Worm (Caenorhabditis elegans): ENCODE data around the gene dpf-4.

dpf-4 gene

DNA sequence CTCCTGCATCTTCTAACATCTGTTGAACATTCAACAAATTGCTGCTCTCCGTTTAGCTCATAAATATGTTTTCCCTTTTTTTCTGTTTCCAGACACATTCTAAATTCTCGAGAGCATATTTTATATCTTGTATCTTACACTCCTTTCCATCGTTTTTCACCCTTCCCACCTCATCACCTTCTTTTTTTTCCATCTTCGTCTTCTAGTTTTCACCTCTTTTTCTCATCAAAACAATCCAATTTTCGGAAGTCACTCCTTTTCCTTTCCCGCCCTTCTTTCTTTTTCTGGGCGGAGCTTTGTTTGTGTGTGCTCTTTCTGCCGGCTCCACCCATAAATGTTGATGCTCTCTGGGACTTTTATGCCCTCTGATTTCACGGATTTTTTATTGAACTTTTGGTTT, 36.3 kb upstream of the dpf-4 start:
- TF ChIP-seq B0310.2 (tag; optimal IDR thresholded peaks at IDR 0.05) (no peak), ceh-13 (GFP tag; optimal IDR thresholded peaks at IDR 0.05) (no peak), ceh-36 (tag; optimal IDR thresholded peaks at IDR 0.05) (no peak), sea-1 (GFP tag; conservative IDR thresholded peaks at IDR 0.05) (no peak), tbx-37 (GFP tag; conservative IDR thresholded peaks at IDR 0.05) (no peak), pes-1 (GFP tag; IDR thresholded peaks at IDR 0.05) (no peak), aly-1 (tag; optimal IDR thresholded peaks at IDR 0.05) (no peak), scrt-1 (GFP tag; IDR thresholded peaks at IDR 0.05) (no peak), hnd-1 (tag; optimal IDR thresholded peaks at IDR 0.05) (no peak), flt-1 (GFP tag; IDR thresholded peaks at IDR 0.05) (no peak), hmg-4 (GFP tag; optimal IDR thresholded peaks at IDR 0.05) (no peak), F13C5.2 (tag; optimal IDR thresholded peaks at IDR 0.05) (no peak), ama-1 (optimal IDR thresholded peaks at IDR 0.05) (no peak), tra-4 (tag; optimal IDR thresholded peaks at IDR 0.05) (no peak), ets-7 (tag; optimal IDR thresholded peaks at IDR 0.05) (no peak)

DNA sequence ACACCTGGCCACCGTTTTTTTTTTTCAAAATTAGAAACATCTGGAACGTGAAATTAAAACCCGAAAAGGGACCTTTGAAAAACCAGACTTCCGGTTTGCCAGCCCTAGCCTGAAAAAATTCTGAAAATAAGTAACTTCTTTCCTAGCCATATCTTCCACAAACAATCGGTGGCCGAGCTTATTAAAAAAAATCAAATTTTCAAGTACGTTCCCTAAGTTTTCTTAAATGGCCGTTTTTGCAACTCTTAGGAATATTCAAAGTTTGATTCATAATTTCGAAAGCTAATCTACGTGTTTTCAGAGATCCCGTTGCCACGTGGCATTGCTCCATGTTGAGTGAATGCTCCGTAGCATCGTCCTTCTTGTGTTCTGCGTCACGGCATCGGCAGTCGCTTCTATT, 35.5 kb upstream of the dpf-4 start, which contains the start of gene R12B2.8:
TSS of gene R12B2.8 (plus strand) at position 301 of the 400 bp plus-strand sequence.
- TF ChIP-seq hmbx-1 (tag; optimal IDR thresholded peaks at IDR 0.05) (no peak), sea-1 (GFP tag; conservative IDR thresholded peaks at IDR 0.05) (no peak), ets-7 (tag; optimal IDR thresholded peaks at IDR 0.05) (no peak), aly-1 (tag; optimal IDR thresholded peaks at IDR 0.05) (no peak), tbx-37 (GFP tag; conservative IDR thresholded peaks at IDR 0.05) (no peak), ceh-13 (GFP tag; optimal IDR thresholded peaks at IDR 0.05) (no peak), tbx-11 (GFP tag; IDR thresholded peaks at IDR 0.05) (no peak), hnd-1 (tag; optimal IDR thresholded peaks at IDR 0.05) (no peak), ama-1 (optimal IDR thresholded peaks at IDR 0.05) (no peak), hmg-4 (GFP tag; optimal IDR thresholded peaks at IDR 0.05) (no peak), pes-1 (GFP tag; IDR thresholded peaks at IDR 0.05) (no peak), B0310.2 (tag; optimal IDR thresholded peaks at IDR 0.05) (no peak), F13C5.2 (tag; optimal IDR thresholded peaks at IDR 0.05) (no peak), ceh-36 (tag; optimal IDR thresholded peaks at IDR 0.05) (no peak), tra-4 (tag; optimal IDR thresholded peaks at IDR 0.05) (no peak), scrt-1 (GFP tag; IDR thresholded peaks at IDR 0.05) (no peak)

DNA sequence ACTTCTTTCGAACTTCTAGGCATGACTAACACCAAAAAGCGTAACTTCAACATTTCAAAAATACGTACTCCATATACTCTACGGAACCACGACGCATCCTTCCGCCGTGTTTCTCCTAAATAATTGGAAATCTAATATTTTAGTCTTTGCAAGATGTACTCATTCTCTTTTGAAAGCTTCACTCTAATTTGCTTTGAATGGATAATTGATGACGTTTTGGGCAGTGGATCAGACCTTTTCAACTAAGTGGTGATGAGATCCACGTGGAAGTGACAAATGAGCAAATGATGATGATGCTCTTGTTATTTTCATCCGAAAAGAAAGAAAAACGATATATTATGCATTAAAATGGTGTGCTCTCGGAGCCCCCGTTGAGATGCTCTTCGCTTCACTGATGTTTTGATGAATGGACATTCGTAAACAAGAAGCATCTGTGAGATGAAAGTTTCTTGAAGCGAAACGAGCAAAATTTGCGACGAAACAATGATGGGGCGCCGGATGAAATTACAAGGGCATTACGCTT, 34.6 kb upstream of the dpf-4 start:
- no peak for TF ChIP-seq sea-1 (GFP tag; conservative IDR thresholded peaks at IDR 0.05)
- no peak for TF ChIP-seq ceh-36 (tag; optimal IDR thresholded peaks at IDR 0.05)
- no peak for TF ChIP-seq B0310.2 (tag; optimal IDR thresholded peaks at IDR 0.05)
- no peak for TF ChIP-seq tra-4 (tag; optimal IDR thresholded peaks at IDR 0.05)
- TF ChIP-seq aly-1 (tag; optimal IDR thresholded peaks at IDR 0.05) = no peak
- no peak for TF ChIP-seq hmg-4 (GFP tag; optimal IDR thresholded peaks at IDR 0.05)
- no peak for TF ChIP-seq tbx-11 (GFP tag; IDR thresholded peaks at IDR 0.05)
- no peak for TF ChIP-seq pes-1 (GFP tag; IDR thresholded peaks at IDR 0.05)
- TF ChIP-seq ets-7 (tag; optimal IDR thresholded peaks at IDR 0.05) = no peak
- TF ChIP-seq tbx-37 (GFP tag; conservative IDR thresholded peaks at IDR 0.05) = no peak
- TF ChIP-seq ama-1 (optimal IDR thresholded peaks at IDR 0.05) = no peak
- no peak for TF ChIP-seq F13C5.2 (tag; optimal IDR thresholded peaks at IDR 0.05)
- TF ChIP-seq hmbx-1 (tag; optimal IDR thresholded peaks at IDR 0.05) = no peak

DNA sequence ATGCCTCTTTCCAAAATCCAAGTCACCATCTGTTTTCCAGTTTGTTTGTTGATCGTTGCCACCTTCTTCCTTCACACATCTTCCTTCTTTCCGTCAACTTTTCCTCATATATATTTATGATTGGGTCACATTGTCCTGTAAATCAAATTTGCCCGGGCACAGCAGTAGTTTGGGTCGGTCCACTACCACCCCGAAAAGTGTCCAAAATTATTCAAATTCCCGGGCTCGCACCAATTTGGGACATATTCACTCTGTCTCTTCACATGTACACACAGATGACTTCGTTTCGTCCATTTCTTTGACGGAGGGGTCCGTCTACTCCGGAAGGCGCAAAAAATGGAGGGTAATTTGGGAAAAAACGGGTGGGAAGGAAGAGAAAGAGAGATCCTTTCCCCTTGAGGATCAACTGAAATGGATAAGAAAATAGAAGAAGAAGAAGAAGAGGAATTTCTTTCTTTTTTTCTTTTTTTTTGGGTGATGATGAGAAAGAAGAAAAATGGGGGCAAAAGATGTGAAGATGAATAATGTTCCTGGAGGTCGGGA, 32.1 kb upstream of the dpf-4 start:
- no peak for TF ChIP-seq F13C5.2 (tag; optimal IDR thresholded peaks at IDR 0.05)

DNA sequence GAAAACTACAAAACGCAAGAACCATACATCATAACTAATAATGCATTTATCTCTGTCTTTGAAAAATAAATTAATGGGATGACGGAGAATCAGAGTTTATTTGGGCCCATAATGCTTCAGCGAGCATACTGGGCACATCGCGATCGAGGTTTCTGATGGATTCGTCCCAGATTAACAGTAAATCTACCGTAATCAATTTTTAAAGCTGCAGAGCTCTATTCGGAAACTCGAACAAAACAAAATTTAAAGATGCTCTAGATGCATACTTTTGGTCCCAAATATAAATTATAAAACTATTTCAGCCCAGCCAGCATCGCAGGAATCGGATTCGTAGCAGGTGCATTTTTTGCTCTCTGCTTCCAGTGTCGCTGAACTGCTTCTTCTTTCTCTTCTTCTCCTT, 31.0 kb upstream of the dpf-4 start:
- TF ChIP-seq tbx-37 (GFP tag; conservative IDR thresholded peaks at IDR 0.05) = no peak
- no peak for TF ChIP-seq B0310.2 (tag; optimal IDR thresholded peaks at IDR 0.05)
- no peak for TF ChIP-seq pes-1 (GFP tag; IDR thresholded peaks at IDR 0.05)
- TF ChIP-seq hmg-4 (GFP tag; optimal IDR thresholded peaks at IDR 0.05) = no peak
- TF ChIP-seq aly-1 (tag; optimal IDR thresholded peaks at IDR 0.05) = no peak
- no peak for TF ChIP-seq hmbx-1 (tag; optimal IDR thresholded peaks at IDR 0.05)
- TF ChIP-seq tra-4 (tag; optimal IDR thresholded peaks at IDR 0.05) = no peak

DNA sequence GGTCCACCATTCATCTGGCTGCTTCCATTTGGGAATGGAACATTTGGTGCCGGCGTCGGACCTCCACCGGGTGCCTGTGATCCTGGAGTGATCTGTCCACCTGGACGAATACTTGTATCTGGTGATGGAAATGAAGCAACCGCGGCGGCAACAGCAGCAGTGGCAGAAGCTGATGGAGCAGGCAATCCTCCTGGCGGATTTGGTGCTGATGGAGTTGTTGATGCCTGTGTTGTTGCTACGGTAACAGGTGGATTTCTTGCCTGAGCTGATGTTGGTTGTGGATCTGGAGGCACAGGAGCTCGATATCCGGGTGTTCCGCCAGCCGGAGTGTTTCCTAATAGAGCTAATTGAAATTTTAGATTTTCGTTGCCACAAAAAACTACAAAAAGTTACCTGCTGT, 26.7 kb upstream of the dpf-4 start:
- TF ChIP-seq pes-1 (GFP tag; IDR thresholded peaks at IDR 0.05) (no peak), F13C5.2 (tag; optimal IDR thresholded peaks at IDR 0.05) (no peak)

DNA sequence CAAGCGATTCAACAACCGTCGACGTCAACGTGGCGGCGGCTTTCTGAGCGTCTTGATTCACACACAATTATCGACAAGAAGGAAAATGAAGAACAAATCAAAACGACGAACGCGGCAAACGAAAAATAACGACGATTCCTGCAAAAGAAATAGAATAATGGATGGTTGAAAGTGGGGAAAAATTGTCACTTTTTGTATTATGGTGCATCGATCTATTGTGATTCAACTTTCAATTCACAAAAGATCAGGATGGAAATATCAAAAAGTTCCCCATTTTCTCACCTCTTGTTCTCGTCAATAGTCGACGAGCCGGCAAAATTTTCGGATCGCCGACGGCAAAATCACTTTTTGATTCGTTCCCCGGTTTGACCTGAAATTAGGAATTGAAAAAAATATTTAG, 25.7 kb upstream of the dpf-4 start, which contains the start of the genes R12B2.13 and mdt-15:
TSS of gene R12B2.13 (minus strand) at position 101 of the 400 bp plus-strand sequence.
TSS of gene mdt-15 (minus strand) at position 376 of the 400 bp plus-strand sequence.
- TF ChIP-seq ceh-13 (GFP tag; optimal IDR thresholded peaks at IDR 0.05) = no peak
- TF ChIP-seq tbx-37 (GFP tag; conservative IDR thresholded peaks at IDR 0.05) = no peak
- TF ChIP-seq scrt-1 (GFP tag; IDR thresholded peaks at IDR 0.05) = no peak
- TF ChIP-seq aly-1 (tag; optimal IDR thresholded peaks at IDR 0.05) = no peak
- TF ChIP-seq F13C5.2 (tag; optimal IDR thresholded peaks at IDR 0.05) = no peak
- TF ChIP-seq sea-1 (GFP tag; conservative IDR thresholded peaks at IDR 0.05) = no peak
- TF ChIP-seq ama-1 (optimal IDR thresholded peaks at IDR 0.05) = no peak
- no peak for TF ChIP-seq pes-1 (GFP tag; IDR thresholded peaks at IDR 0.05)
- no peak for TF ChIP-seq ceh-36 (tag; optimal IDR thresholded peaks at IDR 0.05)
- TF ChIP-seq hnd-1 (tag; optimal IDR thresholded peaks at IDR 0.05) = no peak
- no peak for TF ChIP-seq B0310.2 (tag; optimal IDR thresholded peaks at IDR 0.05)
- TF ChIP-seq hmg-4 (GFP tag; optimal IDR thresholded peaks at IDR 0.05) = no peak
- TF ChIP-seq flt-1 (GFP tag; IDR thresholded peaks at IDR 0.05) = no peak

DNA sequence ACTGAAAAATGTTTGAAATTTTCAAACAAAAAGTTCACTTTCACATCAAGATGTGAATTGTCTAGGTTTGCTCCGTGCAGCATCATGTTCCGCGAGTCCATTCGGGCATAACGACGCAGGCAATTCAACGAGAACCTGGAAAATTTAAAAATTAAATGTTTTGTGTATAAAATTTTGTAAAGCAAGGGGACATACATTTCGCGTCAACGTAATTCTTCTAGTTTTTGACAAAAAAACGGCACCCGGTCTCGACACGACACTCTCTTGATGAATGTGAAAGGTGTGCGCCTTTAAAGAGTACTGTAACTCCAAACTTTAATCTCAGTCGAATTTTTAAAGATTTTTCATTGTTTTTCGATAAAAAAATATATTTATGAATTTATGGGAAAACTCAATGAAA, 25.1 kb upstream of the dpf-4 start, which contains the start of gene R12B2.6:
TSS of gene R12B2.6 (minus strand) at position 101 of the 400 bp plus-strand sequence.
- TF ChIP-seq tbx-37 (GFP tag; conservative IDR thresholded peaks at IDR 0.05) = no peak

Data from whole organism, early embryonic.